Worm (Caenorhabditis elegans) whole organism, L3 larva: ENCODE data around the gene Y38C1BA.4.

ENCODE experiments used
- ZK546.5 ChIP-seq: sonication (generic microtip); optimal IDR thresholded peaks from 2 replicates; lab custom pipeline; 2017; ENCODE audit warnings: missing biosample characterization, missing genetic modification characterization
- daf-12 ChIP-seq: fragments of 150-350 bp; optimal IDR thresholded peaks from 2 replicates; lab custom pipeline; 2014; ENCODE audit warnings: missing biosample characterization, missing genetic modification reagents, missing genetic modification characterization
- elt-2 ChIP-seq: sonication (generic microtip); optimal IDR thresholded peaks from 2 replicates; lab custom pipeline; 2016; ENCODE audit warnings: missing genetic modification reagents, mild to moderate bottlenecking, missing genetic modification characterization, missing compliant biosample characterization
- elt-3 ChIP-seq, 3 experiments: fragments of 150-350 bp in 1 of 3; sonication (generic microtip) in 2 of 3; optimal IDR thresholded peaks; 2 replicates in 2 of 3; 4 replicates in 1 of 3; lab custom pipeline; 2014 to 2017; ENCODE audit warnings: missing biosample characterization in 3 of 3, missing genetic modification characterization in 3 of 3
- mdl-1 ChIP-seq: fragments of 150-350 bp; optimal IDR thresholded peaks from 2 replicates; lab custom pipeline; 2014; ENCODE audit warnings: missing biosample characterization, missing genetic modification characterization
- zag-1 ChIP-seq: fragments of 150-350 bp; optimal IDR thresholded peaks from 2 replicates; lab custom pipeline; 2014; ENCODE audit warnings: missing biosample characterization, missing genetic modification characterization
- ztf-11 ChIP-seq: fragments of 150-350 bp; optimal IDR thresholded peaks from 2 replicates; lab custom pipeline; 2014; ENCODE audit warnings: missing biosample characterization, missing genetic modification characterization

ce11 chrIV:1847912-1848311 lies 26.3 kb downstream of the Y38C1BA.4 start, which contains the start of gene egl-4:
- TF ChIP-seq elt-3 (tag; optimal IDR thresholded peaks at IDR 0.05; lab: Kevin White, UChicago) (no peak), ztf-11 (no peak), elt-2 (tag; lab: Kevin White, UChicago) (no peak), zag-1 (tag; lab: Kevin White, UChicago) (no peak), daf-12 (tag; lab: Kevin White, UChicago) (no peak), mdl-1 (tag; lab: Kevin White, UChicago) (no peak), ZK546.5 (tag; lab: Kevin White, UChicago) (no peak)
